Worm (Caenorhabditis elegans) whole organism, midembryonic: ENCODE measurements around the gene fbxa-13.

Source experiments
- flt-1 ChIP-seq: fragments of 200-800 bp; sonication (Bioruptor generic); IDR thresholded peaks from 2 replicates; pipeline ENCODE4 v1.3.6; 2022; ENCODE audit warnings: missing genetic modification characterization, missing compliant biosample characterization
- tab-1 ChIP-seq: fragments of 200-800 bp; sonication (Bioruptor generic); IDR thresholded peaks from 2 replicates; pipeline ENCODE4 v1.3.6; 2022; ENCODE audit warnings: missing genetic modification characterization, missing compliant biosample characterization
- ztf-23 ChIP-seq: fragments of 200-800 bp; sonication (Bioruptor generic); IDR thresholded peaks from 2 replicates; pipeline ENCODE4 v1.3.6; 2022; ENCODE audit warnings: missing genetic modification reagents, missing genetic modification characterization, missing compliant biosample characterization
- ztf-29 ChIP-seq: fragments of 200-800 bp; sonication (Bioruptor generic); IDR thresholded peaks from 2 replicates; pipeline ENCODE4 v1.3.6; 2022; ENCODE audit warnings: missing genetic modification reagents, missing genetic modification characterization, missing compliant biosample characterization

- TF ChIP-seq tab-1 (no peak), ztf-29 (GFP tag; lab: Robert Waterston, UW) (no peak), ztf-23 (GFP tag; lab: Robert Waterston, UW) (no peak), flt-1 (GFP tag; lab: Robert Waterston, UW) (no peak)
Observed at ce11 chrIII:1659763-1660162, 45.9 kb downstream of the fbxa-13 start, which contains the start of gene Y22D7AL.15.
